Fruit fly (Drosophila melanogaster) whole organism, embryonic: ENCODE results near the gene kin17.
A peak's percentile ranks its signal among the peaks of the same experiment; 100 is the strongest.

ENCODE experiments used
- Awh ChIP-seq: fragments of 200-800 bp; sonication (Bioruptor generic); IDR thresholded peaks from 2 replicates; pipeline ENCODE4, ENCODE4 v1.3.6; 2022; ENCODE audit warnings: missing biosample characterization, missing genetic modification characterization
- B-H1 ChIP-seq: fragments of 200-800 bp; sonication (Bioruptor generic); IDR thresholded peaks from 3 replicates; pipeline ENCODE4 v1.3.6; 2022; ENCODE audit warnings: missing biosample characterization, missing genetic modification characterization
- B-H2 ChIP-seq: fragments of 200-800 bp; sonication (Bioruptor generic); optimal IDR thresholded peaks from 2 replicates; lab custom pipeline; 2018; ENCODE audit warnings: missing biosample characterization, mild to moderate bottlenecking, missing genetic modification characterization
- CG10147 ChIP-seq: fragments of 200-800 bp; sonication (Bioruptor generic); optimal IDR thresholded peaks from 2 replicates; lab custom pipeline; 2019; ENCODE audit warnings: missing biosample characterization, mild to moderate bottlenecking, missing genetic modification characterization, moderate library complexity
- CG10959 ChIP-seq: fragments of 200-800 bp; sonication (Bioruptor generic); IDR thresholded peaks from 2 replicates; pipeline ENCODE4 v1.3.6; 2022; ENCODE audit warnings: missing biosample characterization, missing genetic modification characterization
- CG11504 ChIP-seq: fragments of 200-800 bp; sonication (Bioruptor generic); optimal IDR thresholded peaks from 3 replicates; lab custom pipeline; 2019; ENCODE audit warnings: missing biosample characterization, mild to moderate bottlenecking, missing genetic modification characterization, moderate library complexity
- CG12104 ChIP-seq: fragments of 200-800 bp; sonication (Bioruptor generic); optimal IDR thresholded peaks from 3 replicates; lab custom pipeline; 2016; ENCODE audit warnings: missing biosample characterization, missing genetic modification characterization
- CG12219 ChIP-seq: fragments of 200-800 bp; sonication (Bioruptor generic); optimal IDR thresholded peaks from 3 replicates; lab custom pipeline; 2018; ENCODE audit warnings: missing biosample characterization, mild to moderate bottlenecking, missing genetic modification characterization
- CG12942 ChIP-seq: fragments of 200-800 bp; sonication (Bioruptor generic); optimal IDR thresholded peaks from 3 replicates; lab custom pipeline; 2016; ENCODE audit warnings: missing biosample characterization, missing genetic modification characterization
- CG13287 ChIP-seq: fragments of 200-800 bp; sonication (Bioruptor generic); IDR thresholded peaks from 2 replicates; pipeline ENCODE4 v1.3.6; 2022; ENCODE audit warnings: missing biosample characterization, missing genetic modification characterization; ENCODE audit not compliant: partially characterized antibody
- CG1529 ChIP-seq: fragments of 200-800 bp; sonication (Bioruptor generic); optimal IDR thresholded peaks from 3 replicates; lab custom pipeline; 2018; ENCODE audit warnings: missing biosample characterization, missing genetic modification characterization
- CG15696 ChIP-seq: fragments of 200-800 bp; sonication (Bioruptor generic); optimal IDR thresholded peaks from 2 replicates; lab custom pipeline; 2019; ENCODE audit warnings: missing biosample characterization, mild to moderate bottlenecking, missing genetic modification characterization, moderate library complexity
- CG1647 ChIP-seq: fragments of 200-800 bp; sonication (Bioruptor generic); optimal IDR thresholded peaks from 3 replicates; lab custom pipeline; 2016; ENCODE audit warnings: missing biosample characterization, missing genetic modification characterization
- CG17186 ChIP-seq: fragments of 200-800 bp; sonication (Bioruptor generic); optimal IDR thresholded peaks from 3 replicates; lab custom pipeline; 2017; ENCODE audit warnings: missing biosample characterization, missing genetic modification reagents, missing genetic modification characterization
- CG17912 ChIP-seq: fragments of 200-800 bp; sonication (Bioruptor generic); optimal IDR thresholded peaks from 2 replicates; lab custom pipeline; 2018; ENCODE audit warnings: missing biosample characterization, mild to moderate bottlenecking, missing genetic modification characterization
- CG1792 ChIP-seq: fragments of 200-800 bp; sonication (Bioruptor generic); optimal IDR thresholded peaks from 2 replicates; lab custom pipeline; 2016; ENCODE audit warnings: missing biosample characterization, missing genetic modification characterization
- CG2120 ChIP-seq: fragments of 200-800 bp; sonication (Bioruptor generic); optimal IDR thresholded peaks from 3 replicates; lab custom pipeline; 2016; ENCODE audit warnings: missing biosample characterization, missing genetic modification characterization
- CG2875 ChIP-seq: fragments of 200-800 bp; sonication (Bioruptor generic); optimal IDR thresholded peaks from 2 replicates; lab custom pipeline; 2017; ENCODE audit warnings: missing biosample characterization, mild to moderate bottlenecking, missing genetic modification characterization, missing genetic modification reagents
- CG2889 ChIP-seq: fragments of 200-800 bp; sonication (Bioruptor generic); IDR thresholded peaks from 3 replicates; pipeline ENCODE4 v1.3.6; 2022; ENCODE audit warnings: missing biosample characterization, missing genetic modification characterization
- CG30403 ChIP-seq: fragments of 200-800 bp; sonication (Bioruptor generic); optimal IDR thresholded peaks from 3 replicates; lab custom pipeline; 2016; ENCODE audit warnings: missing biosample characterization, missing genetic modification characterization
- CG34224 ChIP-seq: fragments of 200-800 bp; sonication (Bioruptor generic); IDR thresholded peaks from 3 replicates; pipeline ENCODE4 v1.3.6; 2022; ENCODE audit warnings: missing biosample characterization, missing genetic modification characterization; ENCODE audit not compliant: partially characterized antibody
- CG6654 ChIP-seq: fragments of 200-800 bp; sonication (Bioruptor generic); optimal IDR thresholded peaks from 2 replicates; lab custom pipeline; 2017; ENCODE audit warnings: missing biosample characterization, mild to moderate bottlenecking, missing genetic modification characterization
- CG6791 ChIP-seq: fragments of 200-800 bp; sonication (Bioruptor generic); IDR thresholded peaks from 3 replicates; pipeline ENCODE4 v1.3.6; 2022; ENCODE audit warnings: missing biosample characterization, missing genetic modification characterization; ENCODE audit not compliant: partially characterized antibody
- CG6854 ChIP-seq: fragments of 200-800 bp; sonication (Bioruptor generic); optimal IDR thresholded peaks from 3 replicates; lab custom pipeline; 2017; ENCODE audit warnings: missing biosample characterization, mild to moderate bottlenecking, missing genetic modification characterization
- CG8924 ChIP-seq: fragments of 200-800 bp; optimal IDR thresholded peaks from 3 replicates; lab custom pipeline; 2019; ENCODE audit warnings: missing biosample characterization, mild to moderate bottlenecking, missing genetic modification characterization, moderate library complexity
- CrebB ChIP-seq: fragments of 200-800 bp; sonication (Bioruptor generic); optimal IDR thresholded peaks from 3 replicates; lab custom pipeline; 2018; ENCODE audit warnings: missing biosample characterization, mild to moderate bottlenecking, missing genetic modification characterization
- D19A ChIP-seq: fragments of 200-800 bp; optimal IDR thresholded peaks from 3 replicates; lab custom pipeline; 2019; ENCODE audit warnings: missing biosample characterization, mild to moderate bottlenecking, missing genetic modification characterization, moderate library complexity
- Dll ChIP-seq: fragments of 200-800 bp; sonication (Bioruptor generic); IDR thresholded peaks from 4 replicates; pipeline ENCODE4 v1.3.6; 2022; ENCODE audit warnings: missing biosample characterization, missing genetic modification characterization; ENCODE audit not compliant: partially characterized antibody
- Gug ChIP-seq: fragments of 200-800 bp; sonication (Bioruptor generic); IDR thresholded peaks from 4 replicates; pipeline ENCODE4 v1.3.6; 2022; ENCODE audit warnings: missing biosample characterization, missing genetic modification characterization
- Hr51 ChIP-seq, 2 experiments: fragments of 200-800 bp; sonication (Bioruptor generic); optimal IDR thresholded peaks; 2 replicates in 1 of 2; 3 replicates in 1 of 2; lab custom pipeline; 2016 to 2018; ENCODE audit warnings: missing biosample characterization in 2 of 2, missing genetic modification characterization in 2 of 2, mild to moderate bottlenecking in 1 of 2, moderate library complexity in 1 of 2
- MESR4 ChIP-seq: fragments of 200-800 bp; sonication (Bioruptor generic); optimal IDR thresholded peaks from 2 replicates; lab custom pipeline; 2018; ENCODE audit warnings: missing biosample characterization, mild to moderate bottlenecking, missing genetic modification characterization, moderate library complexity
- Optix ChIP-seq: fragments of 200-800 bp; sonication (Bioruptor generic); IDR thresholded peaks from 3 replicates; pipeline ENCODE4 v1.3.6; 2022; ENCODE audit warnings: missing biosample characterization, missing genetic modification characterization
- Ssrp ChIP-seq: fragments of 200-800 bp; sonication (Bioruptor generic); optimal IDR thresholded peaks from 2 replicates; lab custom pipeline; 2018; ENCODE audit warnings: missing biosample characterization, mild to moderate bottlenecking, missing genetic modification characterization, moderate library complexity
- Xrp1 ChIP-seq: fragments of 200-800 bp; sonication (Bioruptor generic); IDR thresholded peaks from 2 replicates; pipeline ENCODE4 v1.3.6; 2022; ENCODE audit warnings: missing biosample characterization, missing genetic modification characterization
- cas ChIP-seq: fragments of 200-800 bp; sonication (Bioruptor generic); IDR thresholded peaks from 2 replicates; pipeline ENCODE4 v1.3.6; 2022; ENCODE audit warnings: missing biosample characterization, missing genetic modification characterization
- cato ChIP-seq: fragments of 200-800 bp; sonication (Bioruptor generic); optimal IDR thresholded peaks from 2 replicates; lab custom pipeline; 2016; ENCODE audit warnings: missing biosample characterization, missing genetic modification characterization, borderline replicate concordance
- crol ChIP-seq: fragments of 200-800 bp; sonication (Bioruptor generic); IDR thresholded peaks from 2 replicates; pipeline ENCODE4 v1.3.6; 2022; ENCODE audit warnings: missing biosample characterization, missing genetic modification characterization
- cwo ChIP-seq: fragments of 200-800 bp; sonication (Bioruptor generic); optimal IDR thresholded peaks from 3 replicates; lab custom pipeline; 2017; ENCODE audit warnings: missing biosample characterization, missing genetic modification characterization, mild to moderate bottlenecking, moderate library complexity, missing genetic modification reagents
- esg ChIP-seq: fragments of 200-800 bp; sonication (Bioruptor generic); conservative IDR thresholded peaks from 2 replicates; pipeline ENCODE4 v1.3.6; 2022; ENCODE audit warnings: missing biosample characterization, missing genetic modification characterization
- fd64A ChIP-seq: fragments of 200-800 bp; sonication (Bioruptor generic); optimal IDR thresholded peaks from 3 replicates; lab custom pipeline; 2018; ENCODE audit warnings: missing biosample characterization, mild to moderate bottlenecking, missing genetic modification characterization
- gce ChIP-seq: fragments of 200-800 bp; sonication (Bioruptor generic); IDR thresholded peaks from 3 replicates; pipeline ENCODE4 v1.3.6; 2022; ENCODE audit warnings: missing biosample characterization, missing genetic modification characterization
- gsb ChIP-seq: fragments of 200-800 bp; sonication (Bioruptor generic); IDR thresholded peaks from 2 replicates; pipeline ENCODE4 v1.3.6; 2022; ENCODE audit warnings: missing biosample characterization, missing genetic modification characterization
- ind ChIP-seq: fragments of 200-800 bp; sonication (Bioruptor generic); optimal IDR thresholded peaks from 3 replicates; lab custom pipeline; 2016; ENCODE audit warnings: missing biosample characterization, missing genetic modification characterization
- klu ChIP-seq: fragments of 200-800 bp; sonication (Bioruptor generic); IDR thresholded peaks from 2 replicates; pipeline ENCODE4 v1.3.6; 2022; ENCODE audit warnings: missing biosample characterization, missing genetic modification characterization
- lmd ChIP-seq: fragments of 200-800 bp; sonication (Bioruptor generic); IDR thresholded peaks from 2 replicates; pipeline ENCODE4 v1.3.6; 2022; ENCODE audit warnings: missing biosample characterization, missing genetic modification characterization
- lola ChIP-seq, 3 experiments: fragments of >200 bp in 2 of 3; fragments of 200-800 bp in 1 of 3; sonication (Bioruptor generic) in 1 of 3; optimal IDR thresholded peaks; 2 replicates each; lab custom pipeline; 2017 to 2019; ENCODE audit warnings: missing biosample characterization in 3 of 3, missing genetic modification characterization in 3 of 3, mild to moderate bottlenecking in 1 of 3, moderate library complexity in 1 of 3
- nom ChIP-seq: fragments of 200-800 bp; sonication (Bioruptor generic); optimal IDR thresholded peaks from 2 replicates; lab custom pipeline; 2017; ENCODE audit warnings: missing biosample characterization, missing genetic modification characterization, mild to moderate bottlenecking, moderate library complexity, missing genetic modification reagents
- pan ChIP-seq, 4 experiments: fragments of >200 bp in 3 of 4; fragments of 200-800 bp in 1 of 4; sonication (Bioruptor generic) in 1 of 4; optimal IDR thresholded peaks in 3 of 4; IDR thresholded peaks in 1 of 4; 2 replicates each; pipeline versions ENCODE4 v1.3.6 to Lab custom; 2017 to 2022; ENCODE audit warnings: missing biosample characterization in 2 of 4, missing genetic modification characterization in 2 of 4, mixed read lengths in 1 of 4
- scrt ChIP-seq: fragments of 200-800 bp; sonication (Bioruptor generic); optimal IDR thresholded peaks from 2 replicates; lab custom pipeline; 2018; ENCODE audit warnings: missing biosample characterization, mild to moderate bottlenecking, missing genetic modification characterization, moderate library complexity
- tio ChIP-seq: fragments of 200-800 bp; sonication (Bioruptor generic); optimal IDR thresholded peaks from 2 replicates; lab custom pipeline; 2017; ENCODE audit warnings: missing biosample characterization, missing genetic modification characterization, inconsistent platforms
- usp ChIP-seq: fragments of >200 bp; optimal IDR thresholded peaks from 2 replicates; lab custom pipeline; 2017; ENCODE audit warnings: missing biosample characterization, missing genetic modification characterization

kin17 gene

dm6 chr3L:20361389-20361788 lies 4.8 kb downstream of the kin17 start, which contains the start of gene Prim2 (continued):
- no peak for TF ChIP-seq pan (optimal IDR thresholded peaks at IDR 0.05; lab: Kevin White, UChicago)
- no peak for TF ChIP-seq pan (GFP tag; optimal IDR thresholded peaks at IDR 0.05 in 1 of 2, IDR thresholded peaks at IDR 0.05 in 1 of 2)
- TF ChIP-seq D19A = no peak
- no peak for TF ChIP-seq CG2875 (GFP tag; lab: Kevin White, UChicago)
- no peak for TF ChIP-seq CG1647
- TF ChIP-seq CG30403 (GFP tag; lab: Kevin White, UChicago) = no peak
- peak; percentile 69 for TF ChIP-seq CG34224 (GFP tag; lab: Robert Waterston, UW)
- TF ChIP-seq CG17912 (GFP tag; lab: Kevin White, UChicago) = no peak
- no peak for TF ChIP-seq CG11504 (tag; lab: Kevin White, UChicago)
- TF ChIP-seq CG2120 (GFP tag; lab: Kevin White, UChicago) = no peak
- TF ChIP-seq Gug = no peak
- TF ChIP-seq Dll (GFP tag; lab: Robert Waterston, UW) = peak; percentile 73
- no peak for TF ChIP-seq crol
- no peak for TF ChIP-seq CG6854 (GFP tag; lab: Kevin White, UChicago)
- no peak for TF ChIP-seq CG12104 (GFP tag; lab: Kevin White, UChicago)
- TF ChIP-seq CG10147 = no peak
- TF ChIP-seq esg = no peak
- no peak for TF ChIP-seq CrebB (tag; lab: Kevin White, UChicago)
- no peak for TF ChIP-seq CG12219 (GFP tag; lab: Kevin White, UChicago)
- TF ChIP-seq cato = no peak
- no peak for TF ChIP-seq nom (GFP tag; lab: Kevin White, UChicago)
- TF ChIP-seq lola (GFP tag; optimal IDR thresholded peaks at IDR 0.05; lab: Kevin White, UChicago) = no peak
- no peak for TF ChIP-seq gce (GFP tag; lab: Robert Waterston, UW)
- no peak for TF ChIP-seq klu (GFP tag; lab: Robert Waterston, UW)
- TF ChIP-seq B-H1 (GFP tag; lab: Robert Waterston, UW) = no peak
- TF ChIP-seq CG6791 (GFP tag; lab: Robert Waterston, UW) = peak; percentile 69
- no peak for TF ChIP-seq CG1529 (GFP tag; lab: Kevin White, UChicago)
- no peak for TF ChIP-seq CG15696 (tag; lab: Kevin White, UChicago)
- no peak for TF ChIP-seq cwo (GFP tag; lab: Kevin White, UChicago)
- TF ChIP-seq scrt (GFP tag; lab: Kevin White, UChicago) = no peak
- no peak for TF ChIP-seq CG8924 (tag; lab: Kevin White, UChicago)
- no peak for TF ChIP-seq CG2889 (GFP tag; lab: Robert Waterston, UW)
- TF ChIP-seq ind (GFP tag; lab: Kevin White, UChicago) = no peak
- no peak for TF ChIP-seq Optix (GFP tag; lab: Robert Waterston, UW)
- TF ChIP-seq lmd (GFP tag; lab: Robert Waterston, UW) = no peak
- no peak for TF ChIP-seq CG10959
- TF ChIP-seq Xrp1 = no peak
- no peak for TF ChIP-seq CG6654 (GFP tag; lab: Kevin White, UChicago)
- no peak for TF ChIP-seq Awh
- no peak for TF ChIP-seq gsb (GFP tag; lab: Robert Waterston, UW)
- no peak for TF ChIP-seq usp (GFP tag; lab: Kevin White, UChicago)
- no peak for TF ChIP-seq CG12942 (GFP tag; lab: Kevin White, UChicago)
- TF ChIP-seq cas (GFP tag; lab: Robert Waterston, UW) = no peak
- TF ChIP-seq Ssrp = no peak
- no peak for TF ChIP-seq B-H2 (GFP tag; lab: Kevin White, UChicago)
- no peak for TF ChIP-seq Hr51 (GFP tag; optimal IDR thresholded peaks at IDR 0.05; lab: Kevin White, UChicago)
- peak; percentile 79 for TF ChIP-seq CG13287 (GFP tag; lab: Robert Waterston, UW)
- peak; percentile 12 for TF ChIP-seq MESR4 (GFP tag; lab: Kevin White, UChicago)
- TF ChIP-seq tio (GFP tag; lab: Kevin White, UChicago) = no peak
- TF ChIP-seq CG1792 (GFP tag; lab: Kevin White, UChicago) = no peak
- TF ChIP-seq fd64A (GFP tag; lab: Kevin White, UChicago) = no peak
- TF ChIP-seq CG17186 (GFP tag; lab: Kevin White, UChicago) = peak; percentile 39
